Worm (Caenorhabditis elegans) whole organism, L4 larva: ENCODE data around the gene C44B7.11.

ENCODE experiments used
- ZK546.5 ChIP-seq, 2 experiments: sonication (generic microtip); optimal IDR thresholded peaks; 2 replicates each; lab custom pipeline; 2017; ENCODE audit warnings: missing biosample characterization in 2 of 2, missing genetic modification characterization in 2 of 2
- ceh-82 ChIP-seq: sonication (generic microtip); optimal IDR thresholded peaks from 2 replicates; lab custom pipeline; 2017; ENCODE audit warnings: missing biosample characterization, missing genetic modification characterization
- nhr-237 ChIP-seq: sonication (generic microtip); optimal IDR thresholded peaks from 2 replicates; lab custom pipeline; 2017; ENCODE audit warnings: missing biosample characterization, missing genetic modification characterization
- nhr-6 ChIP-seq: fragments of 150-350 bp; optimal IDR thresholded peaks from 2 replicates; lab custom pipeline; 2014; ENCODE audit warnings: missing biosample characterization, missing genetic modification characterization
- skn-1 ChIP-seq: fragments of 150-350 bp; optimal IDR thresholded peaks from 2 replicates; lab custom pipeline; 2014; ENCODE audit warnings: missing biosample characterization, missing genetic modification characterization
- unc-62 ChIP-seq, 3 experiments: fragments of 150-350 bp in 1 of 3; sonication (generic microtip); optimal IDR thresholded peaks in 2 of 3; peaks in 1 of 3; 1 replicate in 1 of 3; 2 replicates in 2 of 3; lab custom pipeline; 2014 to 2017; ENCODE audit warnings: missing biosample characterization in 3 of 3, missing genetic modification characterization in 3 of 3, missing genetic modification reagents in 3 of 3, missing genotype in 1 of 3

ce11 chrII:6889580-6889922 lies 7.8 kb downstream of the C44B7.11 start:
- TF ChIP-seq unc-62 (GFP tag; optimal IDR thresholded peaks at IDR 0.05 in 1 of 2; lab: Kevin White, UChicago), result no peak
- no peak for TF ChIP-seq unc-62 (tag; optimal IDR thresholded peaks at IDR 0.05; lab: Kevin White, UChicago)
- no peak for TF ChIP-seq skn-1 (tag; lab: Kevin White, UChicago)
- TF ChIP-seq ZK546.5 (tag; optimal IDR thresholded peaks at IDR 0.05; lab: Kevin White, UChicago), result no peak
- no peak for TF ChIP-seq nhr-237 (tag; lab: Kevin White, UChicago)
- TF ChIP-seq nhr-6, result no peak
- TF ChIP-seq ceh-82 (tag; lab: Kevin White, UChicago), result no peak
